Worm (Caenorhabditis elegans): ENCODE results near the gene R05G6.3.

DNA sequence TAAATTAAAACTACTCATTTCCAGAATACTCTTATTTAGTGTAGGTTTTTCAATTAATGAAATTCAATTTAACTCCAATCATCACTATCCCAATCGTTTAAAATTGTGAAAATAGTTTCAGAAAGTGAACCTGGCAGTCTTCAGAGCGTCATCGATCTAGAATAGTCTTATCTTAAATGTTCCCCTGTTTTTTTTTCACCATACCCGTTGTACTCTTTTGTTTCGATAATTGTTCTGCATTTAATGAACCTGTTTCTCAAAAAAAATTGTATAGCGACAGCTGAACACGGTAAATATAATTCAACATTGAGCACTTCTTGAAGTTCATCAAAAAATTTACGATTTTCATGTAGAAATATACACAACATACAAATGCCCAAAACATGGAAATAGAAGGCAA is 34.9 kb downstream of the R05G6.3 start:
- TF ChIP-seq ztf-11 (tag; optimal IDR thresholded peaks at IDR 0.05) (no peak), fkh-10 (GFP tag; optimal IDR thresholded peaks at IDR 0.05) (no peak), aly-2 (tag; optimal IDR thresholded peaks at IDR 0.05) (no peak)

Data from whole organism, L1 larva.